Worm (Caenorhabditis elegans) whole organism, early embryonic: ENCODE results near the gene aqp-11.

Source experiments
- B0310.2 ChIP-seq: sonication (generic microtip); optimal IDR thresholded peaks from 2 replicates; lab custom pipeline; 2016; ENCODE audit warnings: mild to moderate bottlenecking, missing genetic modification characterization, missing compliant biosample characterization
- F13C5.2 ChIP-seq: sonication (generic microtip); optimal IDR thresholded peaks from 2 replicates; lab custom pipeline; 2017; ENCODE audit warnings: mild to moderate bottlenecking, missing genetic modification characterization, inconsistent platforms, missing compliant biosample characterization
- aly-1 ChIP-seq: sonication (generic microtip); optimal IDR thresholded peaks from 2 replicates; lab custom pipeline; 2016; ENCODE audit warnings: missing genetic modification characterization, missing compliant biosample characterization
- ama-1 ChIP-seq: fragments of 150-350 bp; optimal IDR thresholded peaks from 2 replicates; lab custom pipeline; 2014
- ceh-13 ChIP-seq: fragments of 200-800 bp; sonication (Bioruptor generic); optimal IDR thresholded peaks from 2 replicates; lab custom pipeline; 2018; ENCODE audit warnings: mild to moderate bottlenecking, missing genetic modification characterization, missing compliant biosample characterization
- ceh-36 ChIP-seq: sonication (generic microtip); optimal IDR thresholded peaks from 2 replicates; lab custom pipeline; 2016; ENCODE audit warnings: missing genetic modification characterization, inconsistent platforms, missing compliant biosample characterization
- ets-7 ChIP-seq: sonication (generic microtip); optimal IDR thresholded peaks from 2 replicates; lab custom pipeline; 2016; ENCODE audit warnings: missing genotype, missing genetic modification characterization, missing compliant biosample characterization
- flt-1 ChIP-seq: fragments of 200-800 bp; sonication (Bioruptor generic); IDR thresholded peaks from 2 replicates; pipeline ENCODE4 v1.3.6; 2022; ENCODE audit warnings: missing genetic modification characterization, missing compliant biosample characterization
- hmbx-1 ChIP-seq: sonication (generic microtip); optimal IDR thresholded peaks from 2 replicates; lab custom pipeline; 2016; ENCODE audit warnings: mild to moderate bottlenecking, missing genetic modification characterization, missing compliant biosample characterization
- hmg-4 ChIP-seq: fragments of 200-800 bp; sonication (Bioruptor generic); optimal IDR thresholded peaks from 2 replicates; lab custom pipeline; 2018; ENCODE audit warnings: mild to moderate bottlenecking, missing genetic modification characterization, missing compliant biosample characterization
- hnd-1 ChIP-seq: sonication (generic microtip); optimal IDR thresholded peaks from 2 replicates; lab custom pipeline; 2016; ENCODE audit warnings: missing genetic modification characterization, missing compliant biosample characterization
- pes-1 ChIP-seq: fragments of 200-800 bp; sonication (Bioruptor generic); IDR thresholded peaks from 2 replicates; pipeline ENCODE4 v1.3.6; 2022; ENCODE audit warnings: missing genetic modification reagents, missing genetic modification characterization, missing compliant biosample characterization
- scrt-1 ChIP-seq: fragments of 200-800 bp; sonication (Bioruptor generic); IDR thresholded peaks from 2 replicates; pipeline ENCODE4 v1.3.6; 2022; ENCODE audit warnings: missing genetic modification characterization, missing compliant biosample characterization
- sea-1 ChIP-seq: fragments of 200-800 bp; sonication (Bioruptor generic); conservative IDR thresholded peaks from 2 replicates; pipeline ENCODE4 v1.3.6; 2022; ENCODE audit warnings: missing genetic modification characterization, missing compliant biosample characterization
- tbx-11 ChIP-seq: fragments of 200-800 bp; sonication (Bioruptor generic); IDR thresholded peaks from 2 replicates; pipeline ENCODE4 v1.3.6; 2022; ENCODE audit warnings: missing genetic modification characterization, missing compliant biosample characterization
- tbx-37 ChIP-seq: fragments of 200-800 bp; sonication (Bioruptor generic); conservative IDR thresholded peaks from 2 replicates; pipeline ENCODE4 v1.3.6; 2022; ENCODE audit warnings: missing genetic modification reagents, missing genetic modification characterization, missing compliant biosample characterization
- tra-4 ChIP-seq: sonication (generic microtip); optimal IDR thresholded peaks from 2 replicates; lab custom pipeline; 2017; ENCODE audit warnings: missing genetic modification characterization, missing compliant biosample characterization

The aqp-11 gene

ce11 chrIII:13659028-13659427 is 14.1 kb upstream of the aqp-11 start:
- TF ChIP-seq ceh-13 (GFP tag; lab: Kevin White, UChicago) (no peak), pes-1 (no peak), hnd-1 (tag; lab: Kevin White, UChicago) (no peak), scrt-1 (GFP tag; lab: Robert Waterston, UW) (no peak), tbx-11 (no peak), hmg-4 (GFP tag; lab: Kevin White, UChicago) (no peak), tra-4 (tag; lab: Kevin White, UChicago) (no peak), hmbx-1 (tag; lab: Kevin White, UChicago) (no peak), flt-1 (GFP tag; lab: Robert Waterston, UW) (no peak), sea-1 (no peak), F13C5.2 (tag; lab: Kevin White, UChicago) (no peak), tbx-37 (GFP tag; lab: Robert Waterston, UW) (no peak)

ce11 chrIII:13660123-13660522 is 13.0 kb upstream of the aqp-11 start:
- no peak for TF ChIP-seq B0310.2 (tag; lab: Kevin White, UChicago)
- TF ChIP-seq tra-4 (tag; lab: Kevin White, UChicago) = no peak
- no peak for TF ChIP-seq ama-1 (lab: Kevin White, UChicago)
- TF ChIP-seq ceh-13 (GFP tag; lab: Kevin White, UChicago) = no peak
- TF ChIP-seq hmg-4 (GFP tag; lab: Kevin White, UChicago) = no peak
- no peak for TF ChIP-seq pes-1
- TF ChIP-seq ets-7 = no peak
- no peak for TF ChIP-seq aly-1 (tag; lab: Kevin White, UChicago)
- TF ChIP-seq scrt-1 (GFP tag; lab: Robert Waterston, UW) = no peak
- no peak for TF ChIP-seq hmbx-1 (tag; lab: Kevin White, UChicago)
- no peak for TF ChIP-seq sea-1

ce11 chrIII:13666406-13666805 is 6.7 kb upstream of the aqp-11 start:
- TF ChIP-seq flt-1 (GFP tag; lab: Robert Waterston, UW) (no peak), pes-1 (no peak), sea-1 (no peak), B0310.2 (tag; lab: Kevin White, UChicago) (no peak), tra-4 (tag; lab: Kevin White, UChicago) (no peak), ama-1 (lab: Kevin White, UChicago) (no peak), tbx-11 (no peak), ceh-13 (GFP tag; lab: Kevin White, UChicago) (no peak), hnd-1 (tag; lab: Kevin White, UChicago) (no peak), ets-7 (no peak), aly-1 (tag; lab: Kevin White, UChicago) (no peak), tbx-37 (GFP tag; lab: Robert Waterston, UW) (no peak), scrt-1 (GFP tag; lab: Robert Waterston, UW) (no peak), hmg-4 (GFP tag; lab: Kevin White, UChicago) (no peak)

DNA sequence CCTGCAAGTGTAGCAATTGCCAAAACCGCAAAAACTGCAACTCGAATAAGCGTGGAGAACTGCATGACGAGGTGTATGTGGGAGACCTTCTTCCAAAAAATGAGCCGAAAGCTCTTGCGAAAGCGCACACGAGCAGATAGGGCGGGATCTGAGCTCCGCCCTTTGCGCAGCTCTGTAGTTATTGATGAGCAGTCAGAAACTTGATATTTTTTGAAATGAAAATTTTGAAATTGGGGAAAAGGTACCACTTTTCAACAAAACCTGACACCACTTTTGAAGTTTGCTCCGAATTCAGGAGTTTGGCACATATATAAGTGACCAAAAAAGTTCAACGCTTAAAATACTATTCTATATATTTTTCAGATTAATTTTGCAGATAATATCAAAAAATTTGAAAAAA is 5.3 kb upstream of the aqp-11 start, which contains the start of gene flp-15:
TSS of gene flp-15 (minus strand) at position 101 of the 400 bp plus-strand sequence.
- no peak for TF ChIP-seq tra-4 (tag; lab: Kevin White, UChicago)
- TF ChIP-seq sea-1 = no peak
- no peak for TF ChIP-seq ets-7
- TF ChIP-seq flt-1 (GFP tag; lab: Robert Waterston, UW) = no peak
- no peak for TF ChIP-seq tbx-37 (GFP tag; lab: Robert Waterston, UW)
- TF ChIP-seq hnd-1 (tag; lab: Kevin White, UChicago) = no peak
- TF ChIP-seq F13C5.2 (tag; lab: Kevin White, UChicago) = no peak

DNA sequence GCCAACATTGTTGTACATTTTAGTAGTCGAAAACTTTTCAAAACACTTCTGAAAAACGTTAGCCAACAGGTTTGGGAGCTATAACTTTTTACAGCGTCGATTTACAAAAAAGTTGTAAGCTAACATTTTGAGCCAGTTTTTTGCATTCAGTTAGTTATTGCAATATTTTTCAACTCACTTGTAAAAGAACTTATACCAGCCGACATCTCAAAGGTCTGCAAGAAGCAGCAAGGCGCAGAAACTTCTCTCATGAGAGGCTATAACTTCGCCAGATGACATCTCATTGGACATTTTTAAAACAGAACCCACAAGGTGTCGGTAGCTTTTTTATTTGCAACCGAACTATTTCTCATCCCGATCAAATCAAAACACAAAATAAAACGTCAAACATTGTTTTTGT is 3.6 kb upstream of the aqp-11 start:
- no peak for TF ChIP-seq tbx-37 (GFP tag; lab: Robert Waterston, UW)
- no peak for TF ChIP-seq flt-1 (GFP tag; lab: Robert Waterston, UW)
- no peak for TF ChIP-seq B0310.2 (tag; lab: Kevin White, UChicago)
- no peak for TF ChIP-seq hmbx-1 (tag; lab: Kevin White, UChicago)
- no peak for TF ChIP-seq hmg-4 (GFP tag; lab: Kevin White, UChicago)
- no peak for TF ChIP-seq tra-4 (tag; lab: Kevin White, UChicago)
- no peak for TF ChIP-seq pes-1
- no peak for TF ChIP-seq tbx-11
- TF ChIP-seq hnd-1 (tag; lab: Kevin White, UChicago) = no peak
- no peak for TF ChIP-seq ama-1 (lab: Kevin White, UChicago)
- no peak for TF ChIP-seq F13C5.2 (tag; lab: Kevin White, UChicago)
- TF ChIP-seq aly-1 (tag; lab: Kevin White, UChicago) = no peak
- TF ChIP-seq ets-7 = no peak
- TF ChIP-seq ceh-13 (GFP tag; lab: Kevin White, UChicago) = no peak
- TF ChIP-seq scrt-1 (GFP tag; lab: Robert Waterston, UW) = no peak
- no peak for TF ChIP-seq ceh-36 (tag; lab: Kevin White, UChicago)
- TF ChIP-seq sea-1 = no peak

DNA sequence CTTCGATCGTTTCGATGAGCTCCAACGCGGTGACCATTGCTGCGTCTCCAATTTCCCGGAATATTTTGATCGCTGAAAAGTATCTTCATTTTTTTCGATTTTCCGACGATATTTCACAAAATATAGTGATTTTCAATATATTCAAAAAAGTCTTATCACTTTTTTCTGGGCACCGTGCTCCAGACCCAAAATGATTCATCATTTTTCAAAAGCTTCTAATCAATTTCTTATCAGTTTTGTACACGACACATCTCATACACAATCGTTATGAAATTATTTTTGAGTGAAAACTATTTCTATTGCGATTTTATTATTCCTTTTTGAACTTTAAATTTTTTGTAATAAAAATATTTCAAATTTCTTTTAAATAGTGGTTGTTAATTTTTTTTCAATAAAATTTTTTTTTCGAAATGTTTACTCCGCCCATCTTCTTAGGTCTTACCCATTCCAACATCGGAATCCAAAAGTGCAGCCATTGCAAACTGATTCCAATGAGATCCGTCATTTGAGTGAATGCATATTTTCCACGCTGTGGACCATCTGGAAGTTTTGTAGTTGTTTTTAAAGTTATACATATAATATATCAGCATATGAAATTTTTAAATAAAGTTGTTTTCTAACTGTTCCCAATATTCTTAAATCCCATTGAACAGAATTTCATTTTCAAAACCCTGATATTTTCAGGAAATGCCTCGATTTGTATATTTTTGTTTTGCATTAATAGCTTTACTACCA is 5.8 kb downstream of the aqp-11 start, which contains the start of gene sid-2:
TSS of gene sid-2 (plus strand) at position 685 of the 735 bp plus-strand sequence.
- TF ChIP-seq tbx-11 (no peak), hnd-1 (tag; lab: Kevin White, UChicago) (no peak), ceh-36 (tag; lab: Kevin White, UChicago) (no peak), B0310.2 (tag; lab: Kevin White, UChicago) (no peak), aly-1 (tag; lab: Kevin White, UChicago) (no peak), tbx-37 (GFP tag; lab: Robert Waterston, UW) (no peak), hmbx-1 (tag; lab: Kevin White, UChicago) (no peak), sea-1 (no peak), scrt-1 (GFP tag; lab: Robert Waterston, UW) (no peak), ets-7 (no peak), flt-1 (GFP tag; lab: Robert Waterston, UW) (no peak), F13C5.2 (tag; lab: Kevin White, UChicago) (no peak), ama-1 (lab: Kevin White, UChicago) (no peak), ceh-13 (GFP tag; lab: Kevin White, UChicago) (no peak), pes-1 (no peak)

DNA sequence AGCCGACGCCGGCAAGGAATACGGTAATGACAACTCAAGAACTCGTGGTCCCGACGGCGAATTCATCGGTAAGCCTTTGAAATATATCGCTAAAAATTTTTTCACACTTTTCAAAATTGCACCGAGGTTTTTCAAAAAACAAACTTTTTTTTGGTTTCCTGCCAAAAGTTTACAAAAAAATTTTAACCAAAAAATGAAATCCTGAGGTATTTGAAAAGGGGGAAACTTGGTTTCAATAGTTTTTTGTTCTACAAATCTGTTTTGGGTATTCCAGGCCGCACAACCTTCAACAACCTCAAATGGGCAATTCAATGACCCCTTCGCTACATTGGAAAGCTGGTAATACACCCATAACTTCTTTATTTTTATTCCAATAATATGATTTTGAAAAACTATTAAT is 8.9 kb downstream of the aqp-11 start:
- TF ChIP-seq tbx-37 (GFP tag; lab: Robert Waterston, UW) (no peak), hnd-1 (tag; lab: Kevin White, UChicago) (no peak), sea-1 (no peak), hmg-4 (GFP tag; lab: Kevin White, UChicago) (no peak), ceh-13 (GFP tag; lab: Kevin White, UChicago) (no peak), ama-1 (lab: Kevin White, UChicago) (no peak), pes-1 (no peak), B0310.2 (tag; lab: Kevin White, UChicago) (no peak), flt-1 (GFP tag; lab: Robert Waterston, UW) (no peak), tbx-11 (no peak), scrt-1 (GFP tag; lab: Robert Waterston, UW) (no peak), hmbx-1 (tag; lab: Kevin White, UChicago) (no peak), ceh-36 (tag; lab: Kevin White, UChicago) (no peak), F13C5.2 (tag; lab: Kevin White, UChicago) (no peak)
